Fruit fly (Drosophila melanogaster) whole organism, embryonic: ENCODE data around the gene CG14450.

Experiments
- CG11398 ChIP-seq: fragments of 200-800 bp; sonication (Bioruptor generic); optimal IDR thresholded peaks from 2 replicates; lab custom pipeline; 2016; ENCODE audit warnings: missing biosample characterization, missing genetic modification characterization
- CG11695 ChIP-seq: fragments of 200-800 bp; sonication (Bioruptor generic); IDR thresholded peaks from 3 replicates; pipeline ENCODE4 v1.3.6; 2022; ENCODE audit warnings: missing biosample characterization, missing genetic modification characterization
- CG12659 ChIP-seq: fragments of 200-800 bp; sonication (Bioruptor generic); optimal IDR thresholded peaks from 3 replicates; lab custom pipeline; 2017; ENCODE audit warnings: mild to moderate bottlenecking, missing biosample characterization, missing genetic modification reagents, missing genetic modification characterization
- CG13775 ChIP-seq: fragments of 200-800 bp; sonication (Bioruptor generic); optimal IDR thresholded peaks from 3 replicates; lab custom pipeline; 2017; ENCODE audit warnings: missing biosample characterization, mild to moderate bottlenecking, missing genetic modification characterization
- CG1603 ChIP-seq: fragments of 200-800 bp; sonication (Bioruptor generic); optimal IDR thresholded peaks from 2 replicates; lab custom pipeline; 2019; ENCODE audit warnings: missing biosample characterization, mild to moderate bottlenecking, missing genetic modification characterization, moderate library complexity
- CG16863 ChIP-seq: fragments of 200-800 bp; sonication (Bioruptor generic); optimal IDR thresholded peaks from 3 replicates; lab custom pipeline; 2016; ENCODE audit warnings: missing biosample characterization, missing genetic modification characterization
- CG18476 ChIP-seq: fragments of 200-800 bp; sonication (Bioruptor generic); optimal IDR thresholded peaks from 2 replicates; lab custom pipeline; 2016; ENCODE audit warnings: missing biosample characterization, mild to moderate bottlenecking, missing genetic modification characterization
- CG18764 ChIP-seq: fragments of 200-800 bp; sonication (Bioruptor generic); optimal IDR thresholded peaks from 3 replicates; lab custom pipeline; 2016; ENCODE audit warnings: missing biosample characterization, missing genetic modification characterization
- CG30020 ChIP-seq: fragments of 200-800 bp; optimal IDR thresholded peaks from 2 replicates; lab custom pipeline; 2019; ENCODE audit warnings: missing biosample characterization, mild to moderate bottlenecking, missing genetic modification characterization, moderate library complexity
- CG30403 ChIP-seq: fragments of 200-800 bp; sonication (Bioruptor generic); optimal IDR thresholded peaks from 3 replicates; lab custom pipeline; 2016; ENCODE audit warnings: missing biosample characterization, missing genetic modification characterization
- CG3065 ChIP-seq: fragments of 200-800 bp; sonication (Bioruptor generic); optimal IDR thresholded peaks from 2 replicates; lab custom pipeline; 2016; ENCODE audit warnings: missing biosample characterization, missing genetic modification characterization
- CG3163 ChIP-seq: fragments of 200-800 bp; sonication (Bioruptor generic); optimal IDR thresholded peaks from 3 replicates; lab custom pipeline; 2016; ENCODE audit warnings: missing biosample characterization, missing genetic modification characterization
- CG34224 ChIP-seq: fragments of 200-800 bp; sonication (Bioruptor generic); IDR thresholded peaks from 3 replicates; pipeline ENCODE4 v1.3.6; 2022; ENCODE audit warnings: missing biosample characterization, missing genetic modification characterization; ENCODE audit not compliant: partially characterized antibody
- CG4854 ChIP-seq: fragments of 200-800 bp; sonication (Bioruptor generic); optimal IDR thresholded peaks from 2 replicates; lab custom pipeline; 2016; ENCODE audit warnings: missing biosample characterization, missing genetic modification characterization, inconsistent platforms
- CG6791 ChIP-seq: fragments of 200-800 bp; sonication (Bioruptor generic); IDR thresholded peaks from 3 replicates; pipeline ENCODE4 v1.3.6; 2022; ENCODE audit warnings: missing biosample characterization, missing genetic modification characterization; ENCODE audit not compliant: partially characterized antibody
- CG7357 ChIP-seq: fragments of 200-800 bp; sonication (Bioruptor generic); IDR thresholded peaks from 3 replicates; pipeline ENCODE4 v1.3.6; 2022; ENCODE audit warnings: missing biosample characterization, missing genetic modification characterization
- CG7372 ChIP-seq: fragments of 200-800 bp; sonication (Bioruptor generic); IDR thresholded peaks from 2 replicates; pipeline ENCODE4 v1.3.6; 2022; ENCODE audit warnings: missing biosample characterization, missing genetic modification characterization
- CG8359 ChIP-seq: fragments of 200-800 bp; sonication (Bioruptor generic); optimal IDR thresholded peaks from 2 replicates; lab custom pipeline; 2017; ENCODE audit warnings: missing biosample characterization, mild to moderate bottlenecking, missing genetic modification characterization, borderline replicate concordance
- Camta ChIP-seq: fragments of 200-800 bp; sonication (Bioruptor generic); optimal IDR thresholded peaks from 2 replicates; lab custom pipeline; 2016; ENCODE audit warnings: missing biosample characterization, missing genetic modification characterization
- CkIIα-i1 ChIP-seq: fragments of 200-800 bp; sonication (Bioruptor generic); IDR thresholded peaks from 2 replicates; pipeline ENCODE4 v1.3.6; 2022; ENCODE audit warnings: missing biosample characterization, missing genetic modification characterization
- Dad ChIP-seq: fragments of 200-800 bp; sonication (Bioruptor generic); optimal IDR thresholded peaks from 3 replicates; lab custom pipeline; 2016; ENCODE audit warnings: missing biosample characterization, missing genetic modification characterization
- Gug ChIP-seq: fragments of 200-800 bp; sonication (Bioruptor generic); IDR thresholded peaks from 4 replicates; pipeline ENCODE4 v1.3.6; 2022; ENCODE audit warnings: missing biosample characterization, missing genetic modification characterization
- HLHmδ ChIP-seq: fragments of 200-800 bp; sonication (Bioruptor generic); optimal IDR thresholded peaks from 2 replicates; lab custom pipeline; 2018; ENCODE audit warnings: missing biosample characterization, mild to moderate bottlenecking, missing genetic modification characterization, moderate library complexity
- Hr3 ChIP-seq: fragments of 200-800 bp; sonication (Bioruptor generic); optimal IDR thresholded peaks from 3 replicates; lab custom pipeline; 2016; ENCODE audit warnings: missing biosample characterization, missing genetic modification characterization
- Hr39 ChIP-seq: fragments of >200 bp; optimal IDR thresholded peaks from 2 replicates; lab custom pipeline; 2017
- MBD-R2 ChIP-seq: fragments of 200-800 bp; sonication (Bioruptor generic); IDR thresholded peaks from 2 replicates; pipeline ENCODE4 v1.3.6; 2022; ENCODE audit warnings: missing biosample characterization, missing genetic modification characterization
- Myb ChIP-seq: fragments of 200-800 bp; sonication (Bioruptor generic); optimal IDR thresholded peaks from 2 replicates; lab custom pipeline; 2016; ENCODE audit warnings: missing biosample characterization, missing genetic modification characterization
- NK7.1 ChIP-seq: fragments of 200-800 bp; sonication (Bioruptor generic); optimal IDR thresholded peaks from 3 replicates; lab custom pipeline; 2016; ENCODE audit warnings: missing biosample characterization, missing genetic modification characterization
- Pdp1 ChIP-seq, 2 experiments: fragments of 200-800 bp; sonication (Bioruptor generic); optimal IDR thresholded peaks; 3 replicates each; lab custom pipeline; 2016; ENCODE audit warnings: missing biosample characterization in 2 of 2, missing genetic modification characterization in 2 of 2, mild to moderate bottlenecking in 1 of 2, moderate library complexity in 1 of 2
- Usf ChIP-seq: fragments of 200-800 bp; sonication (Bioruptor generic); optimal IDR thresholded peaks from 2 replicates; lab custom pipeline; 2017; ENCODE audit warnings: missing genotype, missing biosample characterization, missing genetic modification characterization
- Xrp1 ChIP-seq: fragments of 200-800 bp; sonication (Bioruptor generic); IDR thresholded peaks from 2 replicates; pipeline ENCODE4 v1.3.6; 2022; ENCODE audit warnings: missing biosample characterization, missing genetic modification characterization
- YL-1 ChIP-seq: fragments of 200-800 bp; sonication (Bioruptor generic); optimal IDR thresholded peaks from 3 replicates; lab custom pipeline; 2017; ENCODE audit warnings: missing biosample characterization, mild to moderate bottlenecking, missing genetic modification characterization
- bigmax ChIP-seq: fragments of 200-800 bp; sonication (Bioruptor generic); optimal IDR thresholded peaks from 2 replicates; lab custom pipeline; 2018; ENCODE audit warnings: missing biosample characterization, mild to moderate bottlenecking, missing genetic modification characterization
- bsh ChIP-seq, 2 experiments: fragments of 200-800 bp; sonication (Bioruptor generic); optimal IDR thresholded peaks; 2 replicates each; lab custom pipeline; 2017 to 2018; ENCODE audit warnings: mild to moderate bottlenecking in 2 of 2, missing biosample characterization in 2 of 2, missing genetic modification characterization in 2 of 2, moderate library complexity in 1 of 2
- crc ChIP-seq: fragments of 200-800 bp; sonication (Bioruptor generic); optimal IDR thresholded peaks from 2 replicates; lab custom pipeline; 2016; ENCODE audit warnings: missing biosample characterization, missing genetic modification characterization
- dati ChIP-seq: fragments of 200-800 bp; sonication (Bioruptor generic); IDR thresholded peaks from 2 replicates; pipeline ENCODE4 v1.3.6; 2022; ENCODE audit warnings: missing biosample characterization, missing genetic modification characterization
- dmrt99B ChIP-seq: fragments of 200-800 bp; sonication (Bioruptor generic); optimal IDR thresholded peaks from 2 replicates; lab custom pipeline; 2018; ENCODE audit warnings: missing biosample characterization, mild to moderate bottlenecking, missing genetic modification characterization, moderate library complexity
- her ChIP-seq: fragments of 200-800 bp; sonication (Bioruptor generic); optimal IDR thresholded peaks from 2 replicates; lab custom pipeline; 2016; ENCODE audit warnings: missing biosample characterization, missing genetic modification characterization
- jumu ChIP-seq: fragments of 200-800 bp; sonication (Bioruptor generic); optimal IDR thresholded peaks from 3 replicates; lab custom pipeline; 2016; ENCODE audit warnings: missing biosample characterization, missing genetic modification characterization
- lmd ChIP-seq: fragments of 200-800 bp; sonication (Bioruptor generic); IDR thresholded peaks from 2 replicates; pipeline ENCODE4 v1.3.6; 2022; ENCODE audit warnings: missing biosample characterization, missing genetic modification characterization
- lov ChIP-seq, 2 experiments: fragments of 200-800 bp in 1 of 2; fragments of >200 bp in 1 of 2; sonication (Bioruptor generic) in 1 of 2; IDR thresholded peaks in 1 of 2; optimal IDR thresholded peaks in 1 of 2; 2 replicates in 1 of 2; 3 replicates in 1 of 2; pipeline versions ENCODE4 v1.3.6 to Lab custom; 2017 to 2022; ENCODE audit warnings: missing biosample characterization in 1 of 2, missing genetic modification characterization in 1 of 2
- nau ChIP-seq: fragments of 200-800 bp; sonication (Bioruptor generic); optimal IDR thresholded peaks from 3 replicates; lab custom pipeline; 2017; ENCODE audit warnings: missing biosample characterization, mild to moderate bottlenecking, missing genetic modification characterization, missing genetic modification reagents
- pfk ChIP-seq: fragments of 200-800 bp; sonication (Bioruptor generic); optimal IDR thresholded peaks from 2 replicates; lab custom pipeline; 2018; ENCODE audit warnings: missing biosample characterization, mild to moderate bottlenecking, missing genetic modification characterization, moderate library complexity
- pnt ChIP-seq: fragments of 200-800 bp; sonication (Bioruptor generic); optimal IDR thresholded peaks from 3 replicates; lab custom pipeline; 2016; ENCODE audit warnings: missing biosample characterization, missing genetic modification characterization
- ro ChIP-seq: fragments of 200-800 bp; sonication (Bioruptor generic); IDR thresholded peaks from 2 replicates; pipeline ENCODE4 v1.3.6; 2022; ENCODE audit warnings: missing biosample characterization, missing genetic modification characterization
- slou ChIP-seq: fragments of 200-800 bp; sonication (Bioruptor generic); optimal IDR thresholded peaks from 3 replicates; lab custom pipeline; 2016; ENCODE audit warnings: missing biosample characterization, missing genetic modification characterization
- sob ChIP-seq: fragments of 200-800 bp; sonication (Bioruptor generic); IDR thresholded peaks from 2 replicates; pipeline ENCODE4 v1.3.6; 2022; ENCODE audit warnings: missing biosample characterization, missing genetic modification characterization
- ssp ChIP-seq: fragments of 200-800 bp; sonication (Bioruptor generic); IDR thresholded peaks from 2 replicates; pipeline ENCODE4 v1.3.6; 2022; ENCODE audit warnings: missing biosample characterization, missing genetic modification characterization
- stc ChIP-seq: fragments of 200-800 bp; sonication (Bioruptor generic); IDR thresholded peaks from 2 replicates; pipeline ENCODE4 v1.3.6; 2022; ENCODE audit warnings: missing biosample characterization, missing genetic modification characterization
- zf30C ChIP-seq: fragments of 200-800 bp; sonication (Bioruptor generic); optimal IDR thresholded peaks from 3 replicates; lab custom pipeline; 2018; ENCODE audit warnings: missing biosample characterization, mild to moderate bottlenecking, missing genetic modification characterization

CG14450 gene

dm6 chr3L:22717137-22717767 lies 10.3 kb downstream of the CG14450 start, which contains the start of the genes ArfGAP3 and CG32452 (continued):
- TF ChIP-seq CG7357 (GFP tag; lab: Robert Waterston, UW) (peak; percentile 53; the same call in 1 of the 3 replicates), CG3163 (GFP tag; lab: Kevin White, UChicago) (peak; percentile 20), CG34224 (GFP tag; lab: Robert Waterston, UW) (peak; percentile 68), CG16863 (no peak), pfk (GFP tag; lab: Kevin White, UChicago) (peak; percentile 78), Myb (GFP tag; lab: Kevin White, UChicago) (peak; percentile 66), pnt (GFP tag; lab: Kevin White, UChicago) (peak; percentile 2), ssp (GFP tag; lab: Robert Waterston, UW) (peak; percentile 74), CG11398 (peak; percentile 27), dmrt99B (tag; lab: Kevin White, UChicago) (peak; percentile 69), CG6791 (GFP tag; lab: Robert Waterston, UW) (no peak; the same call in 2 of the 3 replicates), her (GFP tag; lab: Kevin White, UChicago) (peak; percentile 55), CG12659 (peak; percentile 81), Hr3 (GFP tag; lab: Kevin White, UChicago) (peak; percentile 67), lov (optimal IDR thresholded peaks at IDR 0.05; lab: Kevin White, UChicago) (no peak), lov (GFP tag; IDR thresholded peaks at IDR 0.05; lab: Robert Waterston, UW) (peak; percentile 45; the same call in 1 of the 3 replicates), ro (GFP tag; lab: Robert Waterston, UW) (no peak), CG7372 (peak; percentile 74), CG4854 (GFP tag; lab: Kevin White, UChicago) (no peak), CG18764 (peak; percentile 59), bsh (GFP tag; optimal IDR thresholded peaks at IDR 0.05; lab: Kevin White, UChicago) (peak in 1 of 2 experiments; percentile 64), HLHmδ (GFP tag; lab: Kevin White, UChicago) (peak; percentile 56), CG30403 (GFP tag; lab: Kevin White, UChicago) (peak; percentile 86), jumu (GFP tag; lab: Kevin White, UChicago) (peak; percentile 39), Gug (GFP tag; lab: Robert Waterston, UW) (peak; percentile 51; the same call in 2 of the 4 replicates), CG11695 (GFP tag; lab: Robert Waterston, UW) (peak; percentile 48; the same call in 2 of the 3 replicates), Xrp1 (GFP tag; lab: Robert Waterston, UW) (peak; percentile 79), crc (GFP tag; lab: Kevin White, UChicago) (peak; percentile 26), Hr39 (no peak), CG13775 (GFP tag; lab: Kevin White, UChicago) (peak; percentile 82), CG18476 (GFP tag; lab: Kevin White, UChicago) (peak; percentile 69), Dad (GFP tag; lab: Kevin White, UChicago) (peak; percentile 48), CG30020 (tag; lab: Kevin White, UChicago) (peak; percentile 81), nau (GFP tag; lab: Kevin White, UChicago) (peak; percentile 4), stc (GFP tag; lab: Robert Waterston, UW) (peak; percentile 38; the same call in 1 of the 2 replicates), sob (GFP tag; lab: Robert Waterston, UW) (peak; percentile 73), lmd (peak; percentile 66), slou (GFP tag; lab: Kevin White, UChicago) (peak; percentile 53), YL-1 (GFP tag; lab: Kevin White, UChicago) (peak; percentile 62), zf30C (GFP tag; lab: Kevin White, UChicago) (no peak), CG3065 (peak; percentile 40), dati (no peak), Usf (GFP tag; lab: Kevin White, UChicago) (peak; percentile 41), Pdp1 (GFP tag; optimal IDR thresholded peaks at IDR 0.05; lab: Kevin White, UChicago) (peak; percentile 51 to 67), MBD-R2 (GFP tag; lab: Robert Waterston, UW) (peak; percentile 22), CG1603 (tag; lab: Kevin White, UChicago) (peak; percentile 51), bigmax (GFP tag; lab: Kevin White, UChicago) (no peak), CkIIα-i1 (GFP tag; lab: Robert Waterston, UW) (no peak), Camta (GFP tag; lab: Kevin White, UChicago) (peak; percentile 69), NK7.1 (GFP tag; lab: Kevin White, UChicago) (no peak), CG8359 (GFP tag; lab: Kevin White, UChicago) (no peak)
